Worm (Caenorhabditis elegans) whole organism, late embryonic: ENCODE results near the gene C50E3.9.

Experiments
- C08G9.2 ChIP-seq: sonication (generic microtip); optimal IDR thresholded peaks from 2 replicates; lab custom pipeline; 2016; ENCODE audit warnings: mild to moderate bottlenecking, missing genetic modification characterization, moderate library complexity, missing compliant biosample characterization
- C38D4.7 ChIP-seq: fragments of 200-800 bp; sonication (Bioruptor generic); optimal IDR thresholded peaks from 2 replicates; lab custom pipeline; 2018; ENCODE audit warnings: mild to moderate bottlenecking, missing genetic modification characterization, moderate library complexity, missing compliant biosample characterization
- K02D7.2 ChIP-seq: sonication (generic microtip); optimal IDR thresholded peaks from 2 replicates; lab custom pipeline; 2017; ENCODE audit warnings: mild to moderate bottlenecking, missing genetic modification characterization, missing compliant biosample characterization
- K09A11.1 ChIP-seq: sonication (generic microtip); optimal IDR thresholded peaks from 2 replicates; lab custom pipeline; 2017; ENCODE audit warnings: antibody characterized with exemption, mild to moderate bottlenecking, missing genetic modification characterization, missing compliant biosample characterization; ENCODE audit not compliant: insufficient read depth
- T23F11.4 ChIP-seq: fragments of 200-800 bp; sonication (Bioruptor generic); optimal IDR thresholded peaks from 2 replicates; lab custom pipeline; 2018; ENCODE audit warnings: mild to moderate bottlenecking, missing genetic modification characterization, missing compliant biosample characterization
- Y22D7AL.16 ChIP-seq: sonication (generic microtip); optimal IDR thresholded peaks from 2 replicates; lab custom pipeline; 2016; ENCODE audit warnings: missing genetic modification characterization, missing compliant biosample characterization
- ahr-1 ChIP-seq: sonication (generic microtip); optimal IDR thresholded peaks from 2 replicates; lab custom pipeline; 2016; ENCODE audit warnings: missing genetic modification characterization, missing compliant biosample characterization
- ceh-14 ChIP-seq: sonication (generic microtip); optimal IDR thresholded peaks from 2 replicates; lab custom pipeline; 2016; ENCODE audit warnings: missing genotype, missing genetic modification characterization, missing compliant biosample characterization
- ceh-18 ChIP-seq: sonication (generic microtip); optimal IDR thresholded peaks from 2 replicates; lab custom pipeline; 2016; ENCODE audit warnings: missing genetic modification characterization, missing compliant biosample characterization
- ceh-19 ChIP-seq: fragments of 200-800 bp; sonication (Bioruptor generic); optimal IDR thresholded peaks from 2 replicates; lab custom pipeline; 2018; ENCODE audit warnings: mild to moderate bottlenecking, missing genetic modification characterization, missing compliant biosample characterization
- ceh-2 ChIP-seq: sonication (generic microtip); optimal IDR thresholded peaks from 2 replicates; lab custom pipeline; 2016; ENCODE audit warnings: missing genotype, missing genetic modification characterization, missing compliant biosample characterization
- ceh-30 ChIP-seq: fragments of 150-350 bp; optimal IDR thresholded peaks from 2 replicates; lab custom pipeline; 2014; ENCODE audit warnings: missing biosample characterization, missing genetic modification characterization
- ceh-9 ChIP-seq: sonication (generic microtip); optimal IDR thresholded peaks from 2 replicates; lab custom pipeline; 2016; ENCODE audit warnings: mild to moderate bottlenecking, missing genetic modification characterization, inconsistent platforms, missing compliant biosample characterization
- che-1 ChIP-seq: sonication (generic microtip); optimal IDR thresholded peaks from 2 replicates; lab custom pipeline; 2016; ENCODE audit warnings: mild to moderate bottlenecking, missing genetic modification characterization, missing compliant biosample characterization
- dve-1 ChIP-seq: sonication (generic microtip); optimal IDR thresholded peaks from 2 replicates; lab custom pipeline; 2017; ENCODE audit warnings: antibody characterized with exemption, mild to moderate bottlenecking, missing genetic modification characterization, missing compliant biosample characterization
- elt-4 ChIP-seq: sonication (generic microtip); optimal IDR thresholded peaks from 2 replicates; lab custom pipeline; 2016; ENCODE audit warnings: missing genetic modification characterization, missing compliant biosample characterization
- ets-4 ChIP-seq: sonication (generic microtip); optimal IDR thresholded peaks from 2 replicates; lab custom pipeline; 2016; ENCODE audit warnings: missing genetic modification characterization, missing compliant biosample characterization
- fax-1 ChIP-seq: sonication (generic microtip); optimal IDR thresholded peaks from 2 replicates; lab custom pipeline; 2016; ENCODE audit warnings: missing genotype, missing genetic modification characterization, missing compliant biosample characterization
- hlh-30 ChIP-seq: sonication (generic microtip); optimal IDR thresholded peaks from 2 replicates; lab custom pipeline; 2017; ENCODE audit warnings: antibody characterized with exemption, missing genetic modification characterization, missing compliant biosample characterization; ENCODE audit not compliant: insufficient read depth
- lim-6 ChIP-seq: sonication (generic microtip); optimal IDR thresholded peaks from 2 replicates; lab custom pipeline; 2016; ENCODE audit warnings: missing genetic modification characterization, missing compliant biosample characterization
- madf-2 ChIP-seq: sonication (generic microtip); optimal IDR thresholded peaks from 2 replicates; lab custom pipeline; 2017; ENCODE audit warnings: missing genetic modification characterization, missing compliant biosample characterization
- odd-2 ChIP-seq: sonication (generic microtip); optimal IDR thresholded peaks from 2 replicates; lab custom pipeline; 2017; ENCODE audit warnings: antibody characterized with exemption, mild to moderate bottlenecking, missing genetic modification characterization, missing compliant biosample characterization
- pag-3 ChIP-seq: sonication (generic microtip); optimal IDR thresholded peaks from 2 replicates; lab custom pipeline; 2016; ENCODE audit warnings: missing compliant biosample characterization, missing genetic modification characterization, borderline replicate concordance
- pha-2 ChIP-seq: sonication (generic microtip); optimal IDR thresholded peaks from 2 replicates; lab custom pipeline; 2017; ENCODE audit warnings: mild to moderate bottlenecking, missing genetic modification characterization, missing compliant biosample characterization
- pqm-1 ChIP-seq: sonication (generic microtip); optimal IDR thresholded peaks from 2 replicates; lab custom pipeline; 2016; ENCODE audit warnings: missing genetic modification characterization, missing compliant biosample characterization
- pros-1 ChIP-seq: fragments of 150-350 bp; optimal IDR thresholded peaks from 2 replicates; lab custom pipeline; 2014; ENCODE audit warnings: missing biosample characterization, missing genetic modification reagents, missing genetic modification characterization
- ref-2 ChIP-seq: sonication (generic microtip); optimal IDR thresholded peaks from 2 replicates; lab custom pipeline; 2016; ENCODE audit warnings: missing genetic modification characterization, missing compliant biosample characterization
- sdc-2 ChIP-seq: sonication (generic microtip); optimal IDR thresholded peaks from 2 replicates; lab custom pipeline; 2016; ENCODE audit warnings: missing genotype, missing genetic modification characterization, missing compliant biosample characterization
- sox-2 ChIP-seq: fragments of 200-800 bp; sonication (Bioruptor generic); IDR thresholded peaks from 2 replicates; pipeline ENCODE4 v1.3.6; 2022; ENCODE audit warnings: missing genetic modification reagents, missing genetic modification characterization, missing compliant biosample characterization
- syd-9 ChIP-seq: sonication (generic microtip); optimal IDR thresholded peaks from 2 replicates; lab custom pipeline; 2016; ENCODE audit warnings: mild to moderate bottlenecking, missing genetic modification characterization, moderate library complexity, missing compliant biosample characterization
- tbx-2 ChIP-seq: sonication (generic microtip); optimal IDR thresholded peaks from 2 replicates; lab custom pipeline; 2016; ENCODE audit warnings: missing genetic modification characterization, missing compliant biosample characterization
- tbx-7 ChIP-seq: sonication (generic microtip); optimal IDR thresholded peaks from 2 replicates; lab custom pipeline; 2016; ENCODE audit warnings: missing genotype, missing genetic modification characterization, missing compliant biosample characterization
- ztf-16 ChIP-seq: sonication (generic microtip); optimal IDR thresholded peaks from 2 replicates; lab custom pipeline; 2017; ENCODE audit warnings: missing genetic modification characterization, missing compliant biosample characterization

C50E3.9 gene

DNA sequence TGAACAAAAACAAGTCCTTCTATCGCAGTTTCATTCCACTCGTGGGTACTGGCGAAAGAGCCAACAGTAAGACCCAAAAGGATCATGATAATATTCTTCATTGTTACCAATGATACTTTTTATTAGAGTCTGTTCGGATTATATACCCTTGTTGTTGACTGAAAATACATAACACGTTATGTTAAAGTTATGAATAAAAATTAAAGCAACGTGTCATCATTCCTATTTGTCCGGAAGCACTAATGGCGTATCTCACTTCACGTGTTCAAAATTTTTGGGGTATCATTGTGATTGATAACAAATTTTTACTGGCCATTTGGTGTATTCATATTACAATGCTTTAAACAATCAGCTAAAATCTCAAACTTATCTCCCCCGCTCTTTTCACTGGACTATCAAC lies 1.4 kb upstream of the C50E3.9 start, which contains the start of gene scl-26:
Gene scl-26 (minus strand): TSS at position 101 of the 400 bp plus-strand sequence.
- no peak for TF ChIP-seq pqm-1 (tag; lab: Kevin White, UChicago)
- TF ChIP-seq fax-1 (tag; lab: Kevin White, UChicago) = no peak
- TF ChIP-seq che-1 (tag; lab: Kevin White, UChicago) = no peak
- TF ChIP-seq pros-1 (tag; lab: Kevin White, UChicago) = no peak
- no peak for TF ChIP-seq ztf-16 (tag; lab: Kevin White, UChicago)
- no peak for TF ChIP-seq sdc-2
- no peak for TF ChIP-seq T23F11.4 (GFP tag; lab: Kevin White, UChicago)
- TF ChIP-seq Y22D7AL.16 (tag; lab: Kevin White, UChicago) = no peak
- no peak for TF ChIP-seq K09A11.1 (tag; lab: Kevin White, UChicago)
- TF ChIP-seq madf-2 (tag; lab: Kevin White, UChicago) = no peak
- TF ChIP-seq lim-6 = no peak
- no peak for TF ChIP-seq tbx-7 (tag; lab: Kevin White, UChicago)
- no peak for TF ChIP-seq ceh-9 (tag; lab: Kevin White, UChicago)
- TF ChIP-seq elt-4 (tag; lab: Kevin White, UChicago) = no peak

- no peak for TF ChIP-seq pag-3 (tag; lab: Kevin White, UChicago)
- TF ChIP-seq tbx-2 (tag; lab: Kevin White, UChicago) = no peak
- TF ChIP-seq C08G9.2 = no peak
- no peak for TF ChIP-seq ceh-14
- no peak for TF ChIP-seq pros-1 (tag; lab: Kevin White, UChicago)
- no peak for TF ChIP-seq ceh-19 (GFP tag; lab: Kevin White, UChicago)
Observed at ce11 chrV:7598269-7598668, 1.8 kb downstream of the C50E3.9 start, which contains the start of gene C50E3.7. C50E3.7 (minus strand) TSS chrV:7598369.

ce11 chrV:7595132-7595531 lies 4.9 kb downstream of the C50E3.9 start:
- TF ChIP-seq hlh-30 (tag; lab: Kevin White, UChicago) (no peak), C08G9.2 (no peak), ceh-2 (tag; lab: Kevin White, UChicago) (no peak)
- TF ChIP-seq, all 69 proteins: peak for 0

ce11 chrV:7590454-7590853 lies 9.6 kb downstream of the C50E3.9 start, which contains the start of gene C50E3.6:
C50E3.6 (minus strand) TSS chrV:7590554.
- TF ChIP-seq ceh-9 (tag; lab: Kevin White, UChicago) (no peak), ref-2 (tag; lab: Kevin White, UChicago) (no peak), tbx-2 (tag; lab: Kevin White, UChicago) (no peak), odd-2 (no peak), K02D7.2 (tag; lab: Kevin White, UChicago) (no peak), K09A11.1 (tag; lab: Kevin White, UChicago) (no peak), syd-9 (tag; lab: Kevin White, UChicago) (no peak), ceh-18 (tag; lab: Kevin White, UChicago) (no peak), pha-2 (no peak), ceh-2 (tag; lab: Kevin White, UChicago) (no peak), ahr-1 (tag; lab: Kevin White, UChicago) (no peak), Y22D7AL.16 (tag; lab: Kevin White, UChicago) (no peak), ets-4 (tag; lab: Kevin White, UChicago) (no peak), C38D4.7 (GFP tag; lab: Kevin White, UChicago) (no peak), pag-3 (tag; lab: Kevin White, UChicago) (no peak), hlh-30 (tag; lab: Kevin White, UChicago) (no peak), pqm-1 (tag; lab: Kevin White, UChicago) (no peak)

DNA sequence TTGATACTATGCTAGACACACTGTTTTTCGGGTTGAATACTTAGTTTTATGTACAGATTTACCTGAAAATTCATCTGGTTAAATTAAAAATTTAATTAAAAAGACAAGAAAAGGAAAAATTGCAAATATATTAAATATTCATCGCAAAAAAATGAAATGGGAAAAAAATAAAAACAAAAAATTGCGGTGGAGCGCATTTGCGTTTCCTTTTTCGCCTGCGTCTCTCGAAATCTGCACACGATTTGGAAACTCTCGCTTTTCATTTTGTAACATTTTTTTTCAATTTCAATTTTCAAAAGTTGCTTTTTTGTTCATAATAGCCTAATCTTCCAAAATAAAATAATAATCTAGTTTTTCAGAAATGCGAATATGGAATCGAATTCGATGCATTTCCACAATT lies 12.4 kb downstream of the C50E3.9 start, which contains the start of the genes F19F10.11 and C50E3.5:
Gene F19F10.11 (minus strand): TSS at position 68 of the 400 bp plus-strand sequence.
Gene C50E3.5 (plus strand): TSS at position 360 of the 400 bp plus-strand sequence.
- TF ChIP-seq ceh-14 = peak; percentile 6
- TF ChIP-seq ceh-30 (tag; lab: Kevin White, UChicago) = no peak
- TF ChIP-seq sox-2 = no peak
- TF ChIP-seq dve-1 (tag; lab: Kevin White, UChicago) = no peak
- TF ChIP-seq C38D4.7 (GFP tag; lab: Kevin White, UChicago) = no peak
